Fruit fly (Drosophila melanogaster): ENCODE results near the gene TORIP.

DNA sequence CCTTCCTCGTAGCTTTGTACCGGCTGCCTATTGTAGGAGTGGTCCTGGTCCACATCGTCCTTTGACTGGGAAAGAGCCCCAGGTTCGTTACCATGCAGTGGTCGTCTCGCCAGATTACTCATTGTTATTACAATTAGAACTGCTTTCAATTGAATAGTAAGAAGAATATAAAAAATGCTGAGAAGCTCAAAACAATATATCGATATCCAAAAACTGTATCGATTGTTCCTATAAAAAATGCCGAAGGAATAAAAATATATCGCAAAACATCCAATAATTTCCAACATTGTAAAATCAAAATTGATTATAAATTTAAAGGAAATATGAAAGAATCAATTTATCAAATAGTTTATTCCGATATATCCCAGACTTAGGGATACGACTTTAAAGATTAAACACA, at the start of gene TORIP, which contains the start of gene Ccdc58:
- TF ChIP-seq lz (GFP tag; optimal IDR thresholded peaks at IDR 0.05) (no peak), eg (GFP tag; IDR thresholded peaks at IDR 0.05) (no peak), CG6808 (GFP tag; optimal IDR thresholded peaks at IDR 0.05) (no peak)
